Worm (Caenorhabditis elegans) whole organism, early embryonic: ENCODE results near the gene nspb-10.
A peak's percentile ranks its signal among the peaks of the same experiment; 100 is the strongest.

Experiments used
- B0310.2 ChIP-seq: sonication (generic microtip); optimal IDR thresholded peaks from 2 replicates; lab custom pipeline; 2016; ENCODE audit warnings: mild to moderate bottlenecking, missing genetic modification characterization, missing compliant biosample characterization
- F13C5.2 ChIP-seq: sonication (generic microtip); optimal IDR thresholded peaks from 2 replicates; lab custom pipeline; 2017; ENCODE audit warnings: mild to moderate bottlenecking, missing genetic modification characterization, inconsistent platforms, missing compliant biosample characterization
- aly-1 ChIP-seq: sonication (generic microtip); optimal IDR thresholded peaks from 2 replicates; lab custom pipeline; 2016; ENCODE audit warnings: missing genetic modification characterization, missing compliant biosample characterization
- ama-1 ChIP-seq: fragments of 150-350 bp; optimal IDR thresholded peaks from 2 replicates; lab custom pipeline; 2014
- ceh-13 ChIP-seq: fragments of 200-800 bp; sonication (Bioruptor generic); optimal IDR thresholded peaks from 2 replicates; lab custom pipeline; 2018; ENCODE audit warnings: mild to moderate bottlenecking, missing genetic modification characterization, missing compliant biosample characterization
- ceh-36 ChIP-seq: sonication (generic microtip); optimal IDR thresholded peaks from 2 replicates; lab custom pipeline; 2016; ENCODE audit warnings: missing genetic modification characterization, inconsistent platforms, missing compliant biosample characterization
- ets-7 ChIP-seq: sonication (generic microtip); optimal IDR thresholded peaks from 2 replicates; lab custom pipeline; 2016; ENCODE audit warnings: missing genotype, missing genetic modification characterization, missing compliant biosample characterization
- flt-1 ChIP-seq: fragments of 200-800 bp; sonication (Bioruptor generic); IDR thresholded peaks from 2 replicates; pipeline ENCODE4 v1.3.6; 2022; ENCODE audit warnings: missing genetic modification characterization, missing compliant biosample characterization
- hmbx-1 ChIP-seq: sonication (generic microtip); optimal IDR thresholded peaks from 2 replicates; lab custom pipeline; 2016; ENCODE audit warnings: mild to moderate bottlenecking, missing genetic modification characterization, missing compliant biosample characterization
- hmg-4 ChIP-seq: fragments of 200-800 bp; sonication (Bioruptor generic); optimal IDR thresholded peaks from 2 replicates; lab custom pipeline; 2018; ENCODE audit warnings: mild to moderate bottlenecking, missing genetic modification characterization, missing compliant biosample characterization
- hnd-1 ChIP-seq: sonication (generic microtip); optimal IDR thresholded peaks from 2 replicates; lab custom pipeline; 2016; ENCODE audit warnings: missing genetic modification characterization, missing compliant biosample characterization
- pes-1 ChIP-seq: fragments of 200-800 bp; sonication (Bioruptor generic); IDR thresholded peaks from 2 replicates; pipeline ENCODE4 v1.3.6; 2022; ENCODE audit warnings: missing genetic modification reagents, missing genetic modification characterization, missing compliant biosample characterization
- scrt-1 ChIP-seq: fragments of 200-800 bp; sonication (Bioruptor generic); IDR thresholded peaks from 2 replicates; pipeline ENCODE4 v1.3.6; 2022; ENCODE audit warnings: missing genetic modification characterization, missing compliant biosample characterization
- sea-1 ChIP-seq: fragments of 200-800 bp; sonication (Bioruptor generic); conservative IDR thresholded peaks from 2 replicates; pipeline ENCODE4 v1.3.6; 2022; ENCODE audit warnings: missing genetic modification characterization, missing compliant biosample characterization
- tbx-11 ChIP-seq: fragments of 200-800 bp; sonication (Bioruptor generic); IDR thresholded peaks from 2 replicates; pipeline ENCODE4 v1.3.6; 2022; ENCODE audit warnings: missing genetic modification characterization, missing compliant biosample characterization
- tbx-37 ChIP-seq: fragments of 200-800 bp; sonication (Bioruptor generic); conservative IDR thresholded peaks from 2 replicates; pipeline ENCODE4 v1.3.6; 2022; ENCODE audit warnings: missing genetic modification reagents, missing genetic modification characterization, missing compliant biosample characterization
- tra-4 ChIP-seq: sonication (generic microtip); optimal IDR thresholded peaks from 2 replicates; lab custom pipeline; 2017; ENCODE audit warnings: missing genetic modification characterization, missing compliant biosample characterization

nspb-10 gene

DNA sequence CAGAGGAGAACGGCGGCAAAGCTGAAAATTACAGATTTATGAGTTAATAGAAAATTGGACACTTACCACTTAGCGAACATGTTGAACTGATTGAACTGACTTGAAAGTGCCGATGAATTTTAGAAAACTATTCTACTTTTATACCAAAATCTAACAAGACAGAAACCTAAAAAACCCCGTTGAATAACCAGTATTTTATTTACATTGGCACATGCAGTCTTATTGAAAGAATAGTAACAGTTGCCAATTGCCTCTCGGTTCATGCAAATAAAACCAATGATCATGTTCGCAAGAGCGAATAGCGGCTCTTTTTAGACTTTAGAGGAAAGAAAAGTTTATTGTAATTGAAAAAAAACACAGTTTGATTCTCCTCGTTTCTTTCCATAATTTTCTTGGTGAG, at the start of gene nspb-10:
nspb-10 (minus strand) TSS at position 101 of the 400 bp plus-strand sequence.
- no peak for TF ChIP-seq ceh-13 (GFP tag; lab: Kevin White, UChicago)
- no peak for TF ChIP-seq flt-1 (GFP tag; lab: Robert Waterston, UW)
- TF ChIP-seq ama-1 (lab: Kevin White, UChicago): no peak
- TF ChIP-seq scrt-1 (GFP tag; lab: Robert Waterston, UW): no peak
- TF ChIP-seq ets-7: no peak
- no peak for TF ChIP-seq tra-4 (tag; lab: Kevin White, UChicago)
- no peak for TF ChIP-seq tbx-11 (GFP tag; lab: Robert Waterston, UW)
- TF ChIP-seq B0310.2: no peak
- TF ChIP-seq sea-1 (GFP tag; lab: Robert Waterston, UW): no peak
- no peak for TF ChIP-seq pes-1 (GFP tag; lab: Robert Waterston, UW)

DNA sequence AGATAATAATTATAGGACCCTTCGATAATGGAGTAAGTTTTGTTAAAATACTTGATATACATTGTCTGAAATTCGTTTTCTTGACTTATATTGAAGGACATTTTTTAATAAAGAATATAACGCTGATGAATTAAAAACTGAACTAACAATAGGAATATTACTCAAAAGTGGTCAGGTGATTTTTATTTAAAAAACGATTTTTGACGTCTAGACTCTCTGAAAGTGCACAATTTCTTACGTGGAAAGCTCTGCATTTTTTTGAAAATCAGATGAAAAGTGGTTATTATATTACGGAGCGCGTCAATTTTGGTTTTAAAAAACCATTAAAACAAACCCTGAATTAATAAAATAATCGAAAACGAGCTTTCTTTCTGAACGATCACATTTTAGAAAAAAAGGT, 48.7 kb upstream of the nspb-10 start, which contains the start of gene sre-13:
sre-13 (minus strand) TSS at position 101 of the 400 bp plus-strand sequence.
- TF ChIP-seq hmg-4 (GFP tag; lab: Kevin White, UChicago): no peak
- TF ChIP-seq ceh-36: no peak
- no peak for TF ChIP-seq hmbx-1 (tag; lab: Kevin White, UChicago)
- no peak for TF ChIP-seq flt-1 (GFP tag; lab: Robert Waterston, UW)
- TF ChIP-seq tbx-11 (GFP tag; lab: Robert Waterston, UW): no peak
- no peak for TF ChIP-seq pes-1 (GFP tag; lab: Robert Waterston, UW)
- TF ChIP-seq ets-7: no peak
- TF ChIP-seq ceh-13 (GFP tag; lab: Kevin White, UChicago): no peak
- TF ChIP-seq tbx-37: no peak
- TF ChIP-seq ama-1 (lab: Kevin White, UChicago): no peak
- no peak for TF ChIP-seq sea-1 (GFP tag; lab: Robert Waterston, UW)
- TF ChIP-seq B0310.2: no peak
- no peak for TF ChIP-seq scrt-1 (GFP tag; lab: Robert Waterston, UW)
- no peak for TF ChIP-seq tra-4 (tag; lab: Kevin White, UChicago)
- TF ChIP-seq aly-1: no peak
- no peak for TF ChIP-seq hnd-1 (tag; lab: Kevin White, UChicago)

DNA sequence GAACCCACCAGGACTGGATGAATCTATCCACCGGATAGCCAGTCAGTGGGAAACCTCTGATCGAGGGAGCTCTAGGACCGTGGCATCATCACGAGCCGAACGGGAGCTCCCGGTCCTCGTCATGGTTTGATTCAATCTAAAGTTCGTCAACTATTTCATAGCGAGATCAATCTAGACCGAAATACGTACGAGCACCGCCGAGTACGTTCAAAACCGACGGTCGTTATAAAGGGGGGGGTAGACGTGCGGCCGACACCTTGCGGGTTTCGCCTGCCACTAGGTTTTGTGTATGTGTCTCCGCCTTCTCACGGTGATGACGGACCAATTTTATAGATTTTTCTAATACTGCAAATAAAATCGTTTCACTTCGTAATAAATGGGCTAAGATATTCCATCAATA, 47.8 kb upstream of the nspb-10 start:
- TF ChIP-seq scrt-1 (GFP tag; lab: Robert Waterston, UW) (peak; percentile 65; the same call in 1 of the 2 replicates), pes-1 (GFP tag; lab: Robert Waterston, UW) (peak; percentile 71), tbx-11 (GFP tag; lab: Robert Waterston, UW) (peak; percentile 55; the same call in 1 of the 2 replicates), hmg-4 (GFP tag; lab: Kevin White, UChicago) (peak; percentile 12)

DNA sequence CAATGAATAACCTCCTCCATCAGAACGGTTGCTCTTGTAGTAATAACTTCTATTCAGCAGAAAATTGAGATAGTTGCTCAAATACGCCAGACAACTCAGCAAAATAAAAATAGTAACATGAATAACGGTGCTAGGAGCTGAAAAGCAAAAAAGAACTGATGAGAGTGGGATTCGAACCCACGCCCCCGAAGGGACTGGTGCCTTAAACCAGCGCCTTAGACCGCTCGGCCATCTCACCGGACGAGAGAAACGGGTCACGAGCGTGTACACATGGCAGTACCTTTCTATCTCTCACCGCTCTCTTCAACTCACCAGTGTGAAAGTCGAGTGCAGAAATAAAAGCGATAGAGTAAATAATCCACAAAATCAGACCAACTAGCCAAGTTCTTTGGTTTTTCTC, 47.1 kb upstream of the nspb-10 start:
- peak; percentile 28 for TF ChIP-seq hmbx-1 (tag; lab: Kevin White, UChicago)
- TF ChIP-seq aly-1: peak; percentile 24
- peak; percentile 6 for TF ChIP-seq tra-4 (tag; lab: Kevin White, UChicago)
- TF ChIP-seq tbx-11 (GFP tag; lab: Robert Waterston, UW): peak; percentile 78
- TF ChIP-seq F13C5.2 (tag; lab: Kevin White, UChicago): peak; percentile 39
- TF ChIP-seq tbx-37: peak; percentile 85
- peak; percentile 34 for TF ChIP-seq B0310.2
- TF ChIP-seq ceh-36: peak; percentile 51
- TF ChIP-seq pes-1 (GFP tag; lab: Robert Waterston, UW): peak; percentile 88
- TF ChIP-seq hmg-4 (GFP tag; lab: Kevin White, UChicago): peak; percentile 47
- no peak for TF ChIP-seq ama-1 (lab: Kevin White, UChicago)
- no peak for TF ChIP-seq ets-7
- TF ChIP-seq hnd-1 (tag; lab: Kevin White, UChicago): peak; percentile 21
- peak; percentile 87 for TF ChIP-seq scrt-1 (GFP tag; lab: Robert Waterston, UW)
- peak; percentile 74 for TF ChIP-seq flt-1 (GFP tag; lab: Robert Waterston, UW)
- no peak for TF ChIP-seq ceh-13 (GFP tag; lab: Kevin White, UChicago)
- peak; percentile 82 for TF ChIP-seq sea-1 (GFP tag; lab: Robert Waterston, UW)

DNA sequence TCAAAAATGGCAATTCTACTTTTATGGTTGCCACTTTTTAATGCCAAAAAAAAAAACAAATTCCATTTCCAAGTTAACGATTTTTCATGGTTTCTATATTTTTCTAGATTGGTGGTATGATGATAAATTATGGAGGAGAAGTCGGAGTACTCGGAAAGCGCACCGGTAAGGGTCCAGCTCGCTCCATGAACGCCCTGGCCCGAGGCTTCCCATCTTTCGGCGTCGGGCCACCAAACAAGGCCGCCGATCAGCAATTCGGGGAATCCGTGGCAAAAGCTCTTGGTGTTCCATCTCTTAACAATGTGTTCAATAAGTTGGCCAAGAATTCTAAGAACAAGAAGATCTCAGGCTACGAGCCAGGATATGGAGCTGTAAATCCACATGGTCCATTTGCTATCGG, 46.0 kb upstream of the nspb-10 start:
- no peak for TF ChIP-seq tbx-37
- TF ChIP-seq flt-1 (GFP tag; lab: Robert Waterston, UW): no peak
- no peak for TF ChIP-seq pes-1 (GFP tag; lab: Robert Waterston, UW)
- no peak for TF ChIP-seq ceh-36
- TF ChIP-seq B0310.2: no peak
- no peak for TF ChIP-seq tra-4 (tag; lab: Kevin White, UChicago)
- TF ChIP-seq ceh-13 (GFP tag; lab: Kevin White, UChicago): no peak
- no peak for TF ChIP-seq F13C5.2 (tag; lab: Kevin White, UChicago)
- TF ChIP-seq sea-1 (GFP tag; lab: Robert Waterston, UW): no peak
- TF ChIP-seq hnd-1 (tag; lab: Kevin White, UChicago): no peak
- no peak for TF ChIP-seq hmg-4 (GFP tag; lab: Kevin White, UChicago)
- TF ChIP-seq ama-1 (lab: Kevin White, UChicago): no peak
- TF ChIP-seq scrt-1 (GFP tag; lab: Robert Waterston, UW): no peak
- TF ChIP-seq hmbx-1 (tag; lab: Kevin White, UChicago): no peak
- TF ChIP-seq tbx-11 (GFP tag; lab: Robert Waterston, UW): no peak
- TF ChIP-seq ets-7: no peak
- no peak for TF ChIP-seq aly-1

DNA sequence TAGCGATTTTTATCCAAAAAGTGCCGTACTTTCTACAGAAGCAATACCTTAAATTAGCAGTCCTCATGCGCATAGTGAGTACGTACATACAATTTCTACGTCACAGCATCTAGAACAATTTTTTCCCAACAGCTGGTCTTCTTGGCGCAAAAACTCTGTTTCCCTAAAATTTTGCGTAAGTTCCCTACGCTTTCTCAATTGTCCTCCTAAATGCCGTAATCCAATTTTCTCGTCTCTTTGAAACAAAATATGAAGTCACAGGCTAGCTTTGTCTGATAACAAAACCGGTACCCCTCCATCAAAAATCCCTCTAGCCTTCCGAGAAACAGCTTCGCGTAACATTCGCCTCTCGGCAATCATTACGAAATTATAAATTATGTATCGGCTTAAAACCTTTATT, 44.8 kb upstream of the nspb-10 start, which contains the start of gene C38C6.3:
C38C6.3 (plus strand) TSS at position 301 of the 400 bp plus-strand sequence.
- no peak for TF ChIP-seq tbx-37

DNA sequence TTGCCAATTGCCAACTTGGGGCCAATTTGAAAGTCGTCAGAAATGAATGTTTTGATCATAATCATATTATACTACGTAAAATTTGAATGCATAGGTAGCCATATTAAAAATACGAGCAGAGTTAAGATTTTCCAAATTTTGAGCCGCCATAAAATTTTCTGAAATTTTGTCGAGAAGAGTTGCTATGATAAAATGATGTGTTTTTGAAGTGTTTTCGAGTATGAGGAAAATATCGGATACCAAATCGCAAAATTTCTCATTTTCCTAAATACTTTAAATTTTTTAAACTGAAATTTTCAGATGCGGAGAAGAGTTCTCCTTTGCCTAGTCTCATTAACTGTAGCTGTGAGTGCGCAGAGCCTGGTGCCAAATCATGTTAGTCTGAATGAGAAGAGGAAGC, 39.3 kb upstream of the nspb-10 start, which contains the start of gene tag-297:
tag-297 (plus strand) TSS at position 301 of the 400 bp plus-strand sequence.
- TF ChIP-seq sea-1 (GFP tag; lab: Robert Waterston, UW) (no peak), scrt-1 (GFP tag; lab: Robert Waterston, UW) (no peak), hmbx-1 (tag; lab: Kevin White, UChicago) (no peak), hnd-1 (tag; lab: Kevin White, UChicago) (no peak), F13C5.2 (tag; lab: Kevin White, UChicago) (no peak), flt-1 (GFP tag; lab: Robert Waterston, UW) (no peak), ets-7 (no peak), tbx-11 (GFP tag; lab: Robert Waterston, UW) (no peak), ceh-36 (no peak)
